Fruit fly (Drosophila melanogaster) whole organism, prepupa: ENCODE data around the gene Sodh2.
A peak's percentile ranks its signal among the peaks of the same experiment; 100 is the strongest.

Source experiments
- CG10631 ChIP-seq: fragments of 200-800 bp; sonication (Bioruptor generic); optimal IDR thresholded peaks from 2 replicates; lab custom pipeline; 2016; ENCODE audit warnings: missing biosample characterization, missing genetic modification characterization
- CG10669 ChIP-seq: fragments of 200-800 bp; sonication (Bioruptor generic); optimal IDR thresholded peaks from 3 replicates; lab custom pipeline; 2018; ENCODE audit warnings: missing biosample characterization, mild to moderate bottlenecking, missing genetic modification characterization, moderate library complexity
- CG11294 ChIP-seq: fragments of 200-800 bp; sonication (Bioruptor generic); IDR thresholded peaks from 2 replicates; pipeline ENCODE4 v1.3.6; 2022; ENCODE audit warnings: missing biosample characterization, missing genetic modification characterization
- CG11762 ChIP-seq: fragments of 200-800 bp; sonication (Bioruptor generic); optimal IDR thresholded peaks from 3 replicates; lab custom pipeline; 2016; ENCODE audit warnings: missing biosample characterization, missing genetic modification characterization; ENCODE audit not compliant: insufficient read depth
- CG11902 ChIP-seq: fragments of 200-800 bp; sonication (Bioruptor generic); optimal IDR thresholded peaks from 3 replicates; lab custom pipeline; 2016; ENCODE audit warnings: missing biosample characterization, missing genetic modification characterization
- CG15336 ChIP-seq: fragments of 200-800 bp; sonication (Bioruptor generic); IDR thresholded peaks from 2 replicates; pipeline ENCODE4 v1.3.6; 2022; ENCODE audit warnings: missing biosample characterization, missing genetic modification characterization
- CG1621 ChIP-seq: fragments of 200-800 bp; sonication (Bioruptor generic); optimal IDR thresholded peaks from 3 replicates; lab custom pipeline; 2018; ENCODE audit warnings: missing biosample characterization, mild to moderate bottlenecking, missing genetic modification characterization
- CG16779 ChIP-seq: fragments of 200-800 bp; sonication (Bioruptor generic); optimal IDR thresholded peaks from 3 replicates; lab custom pipeline; 2017; ENCODE audit warnings: missing biosample characterization, mild to moderate bottlenecking, missing genetic modification characterization
- CG3032 ChIP-seq: fragments of 200-800 bp; optimal IDR thresholded peaks from 2 replicates; lab custom pipeline; 2019; ENCODE audit warnings: missing biosample characterization, mild to moderate bottlenecking, missing genetic modification characterization, moderate library complexity
- CG32006 ChIP-seq: fragments of 200-800 bp; sonication (Bioruptor generic); optimal IDR thresholded peaks from 3 replicates; lab custom pipeline; 2017; ENCODE audit warnings: missing biosample characterization, mild to moderate bottlenecking, missing genetic modification characterization
- CG34406 ChIP-seq: fragments of 200-800 bp; sonication (Bioruptor generic); optimal IDR thresholded peaks from 3 replicates; lab custom pipeline; 2016; ENCODE audit warnings: missing biosample characterization, missing genetic modification characterization
- CG3919 ChIP-seq: fragments of 200-800 bp; sonication (Bioruptor generic); optimal IDR thresholded peaks from 3 replicates; lab custom pipeline; 2016; ENCODE audit warnings: missing biosample characterization, missing genetic modification characterization
- CG4318 ChIP-seq: fragments of 200-800 bp; sonication (Bioruptor generic); optimal IDR thresholded peaks from 3 replicates; lab custom pipeline; 2017; ENCODE audit warnings: missing biosample characterization, mild to moderate bottlenecking, missing genetic modification characterization
- CG6163 ChIP-seq: fragments of 200-800 bp; sonication (Bioruptor generic); IDR thresholded peaks from 3 replicates; pipeline ENCODE4 v1.3.6; 2022; ENCODE audit warnings: missing biosample characterization, missing genetic modification characterization
- CG6792 ChIP-seq: fragments of 200-800 bp; sonication (Bioruptor generic); optimal IDR thresholded peaks from 3 replicates; lab custom pipeline; 2016; ENCODE audit warnings: missing biosample characterization, missing genetic modification characterization
- CG6808 ChIP-seq: fragments of 200-800 bp; sonication (Bioruptor generic); optimal IDR thresholded peaks from 3 replicates; lab custom pipeline; 2017; ENCODE audit warnings: missing biosample characterization, missing genetic modification characterization, mild to moderate bottlenecking, moderate library complexity, missing genetic modification reagents
- CG6854 ChIP-seq: fragments of 200-800 bp; sonication (Bioruptor generic); optimal IDR thresholded peaks from 2 replicates; lab custom pipeline; 2017; ENCODE audit warnings: missing biosample characterization, mild to moderate bottlenecking, missing genetic modification characterization
- CG7368 ChIP-seq: fragments of 200-800 bp; sonication (Bioruptor generic); optimal IDR thresholded peaks from 3 replicates; lab custom pipeline; 2016; ENCODE audit warnings: missing biosample characterization, missing genetic modification characterization
- CG8119 ChIP-seq: fragments of 200-800 bp; sonication (Bioruptor generic); IDR thresholded peaks from 3 replicates; pipeline ENCODE4 v1.3.6; 2022; ENCODE audit warnings: missing biosample characterization, missing genetic modification characterization
- CG8319 ChIP-seq: fragments of 200-800 bp; sonication (Bioruptor generic); optimal IDR thresholded peaks from 3 replicates; lab custom pipeline; 2016; ENCODE audit warnings: missing biosample characterization, missing genetic modification characterization
- CG9139 ChIP-seq: fragments of 200-800 bp; sonication (Bioruptor generic); optimal IDR thresholded peaks from 3 replicates; lab custom pipeline; 2017; ENCODE audit warnings: missing biosample characterization, mild to moderate bottlenecking, missing genetic modification characterization
- Eip75B ChIP-seq: fragments of 200-800 bp; sonication (Bioruptor generic); optimal IDR thresholded peaks from 3 replicates; lab custom pipeline; 2016; ENCODE audit warnings: missing biosample characterization, missing genetic modification characterization
- Eip78C ChIP-seq: fragments of 200-800 bp; sonication (Bioruptor generic); peaks from one replicate; lab custom pipeline; 2016; ENCODE audit warnings: missing biosample characterization, missing genetic modification characterization
- Ets96B ChIP-seq: fragments of 200-800 bp; optimal IDR thresholded peaks from 2 replicates; lab custom pipeline; 2019; ENCODE audit warnings: missing biosample characterization, mild to moderate bottlenecking, missing genetic modification characterization, moderate library complexity
- Hr4 ChIP-seq: fragments of 200-800 bp; sonication (Bioruptor generic); optimal IDR thresholded peaks from 3 replicates; lab custom pipeline; 2016; ENCODE audit warnings: missing biosample characterization, missing genetic modification characterization
- Lpt ChIP-seq: fragments of 200-800 bp; sonication (Bioruptor generic); optimal IDR thresholded peaks from 3 replicates; lab custom pipeline; 2016; ENCODE audit warnings: missing biosample characterization, missing genetic modification characterization
- Met ChIP-seq: fragments of 200-800 bp; sonication (Bioruptor generic); optimal IDR thresholded peaks from 3 replicates; lab custom pipeline; 2016; ENCODE audit warnings: missing biosample characterization, missing genetic modification characterization
- Smox ChIP-seq: fragments of 200-800 bp; sonication (Bioruptor generic); optimal IDR thresholded peaks from 3 replicates; lab custom pipeline; 2016; ENCODE audit warnings: missing biosample characterization, missing genetic modification characterization
- Sox14 ChIP-seq: fragments of 200-800 bp; sonication (Bioruptor generic); optimal IDR thresholded peaks from 3 replicates; lab custom pipeline; 2016; ENCODE audit warnings: missing biosample characterization, missing genetic modification characterization
- Sox15 ChIP-seq: fragments of 200-800 bp; sonication (Bioruptor generic); optimal IDR thresholded peaks from 3 replicates; lab custom pipeline; 2016; ENCODE audit warnings: missing biosample characterization, missing genetic modification characterization
- achi ChIP-seq: fragments of 200-800 bp; sonication (Bioruptor generic); optimal IDR thresholded peaks from 3 replicates; lab custom pipeline; 2016; ENCODE audit warnings: missing biosample characterization, missing genetic modification characterization
- acj6 ChIP-seq: fragments of 200-800 bp; sonication (Bioruptor generic); optimal IDR thresholded peaks from 3 replicates; lab custom pipeline; 2016; ENCODE audit warnings: missing biosample characterization, missing genetic modification characterization
- cyc ChIP-seq: fragments of 200-800 bp; sonication (Bioruptor generic); optimal IDR thresholded peaks from 3 replicates; lab custom pipeline; 2016; ENCODE audit warnings: missing biosample characterization, missing genetic modification characterization
- dac ChIP-seq: fragments of 200-800 bp; sonication (Bioruptor generic); optimal IDR thresholded peaks from 2 replicates; lab custom pipeline; 2017; ENCODE audit warnings: missing biosample characterization, mild to moderate bottlenecking, missing genetic modification characterization
- dsx ChIP-seq: fragments of 200-800 bp; optimal IDR thresholded peaks from 3 replicates; lab custom pipeline; 2019; ENCODE audit warnings: missing biosample characterization, mild to moderate bottlenecking, missing genetic modification characterization, moderate library complexity; ENCODE audit not compliant: poor library complexity, severe bottlenecking
- eg ChIP-seq: fragments of 200-800 bp; sonication (Bioruptor generic); IDR thresholded peaks from 3 replicates; pipeline ENCODE4 v1.3.6; 2022; ENCODE audit warnings: missing biosample characterization, missing genetic modification characterization
- fd59A ChIP-seq: fragments of 200-800 bp; sonication (Bioruptor generic); optimal IDR thresholded peaks from 2 replicates; lab custom pipeline; 2017; ENCODE audit warnings: missing biosample characterization, mild to moderate bottlenecking, missing genetic modification characterization, missing genetic modification reagents
- fd85E ChIP-seq: fragments of 200-800 bp; sonication (Bioruptor generic); optimal IDR thresholded peaks from 3 replicates; lab custom pipeline; 2016; ENCODE audit warnings: missing biosample characterization, missing genetic modification characterization
- fkh ChIP-seq: fragments of 200-800 bp; sonication (Bioruptor generic); optimal IDR thresholded peaks from 3 replicates; lab custom pipeline; 2017; ENCODE audit warnings: missing biosample characterization, mild to moderate bottlenecking, missing genetic modification characterization, moderate library complexity
- lz ChIP-seq: fragments of 200-800 bp; sonication (Bioruptor generic); optimal IDR thresholded peaks from 3 replicates; lab custom pipeline; 2016; ENCODE audit warnings: missing biosample characterization, missing genetic modification characterization
- net ChIP-seq: fragments of 200-800 bp; sonication (Bioruptor generic); optimal IDR thresholded peaks from 3 replicates; lab custom pipeline; 2016; ENCODE audit warnings: missing biosample characterization, missing genetic modification characterization
- pdm3 ChIP-seq: fragments of 200-800 bp; sonication (Bioruptor generic); optimal IDR thresholded peaks from 3 replicates; lab custom pipeline; 2016; ENCODE audit warnings: missing biosample characterization, missing genetic modification characterization
- spab ChIP-seq: fragments of 200-800 bp; sonication (Bioruptor generic); optimal IDR thresholded peaks from 2 replicates; lab custom pipeline; 2017; ENCODE audit warnings: missing biosample characterization, mild to moderate bottlenecking, missing genetic modification characterization, missing genetic modification reagents
- ss ChIP-seq, 2 experiments: fragments of 200-800 bp; sonication (Bioruptor generic); optimal IDR thresholded peaks; 2 replicates in 1 of 2; 3 replicates in 1 of 2; lab custom pipeline; 2017 to 2018; ENCODE audit warnings: mild to moderate bottlenecking in 2 of 2, missing biosample characterization in 2 of 2, missing genetic modification characterization in 2 of 2, moderate library complexity in 1 of 2
- topi ChIP-seq: fragments of 200-800 bp; sonication (Bioruptor generic); optimal IDR thresholded peaks from 3 replicates; lab custom pipeline; 2016; ENCODE audit warnings: missing biosample characterization, missing genetic modification characterization
- vri ChIP-seq: fragments of 200-800 bp; sonication (Bioruptor generic); optimal IDR thresholded peaks from 3 replicates; lab custom pipeline; 2016; ENCODE audit warnings: missing biosample characterization, mild to moderate bottlenecking, missing genetic modification characterization

Sodh2 gene

DNA sequence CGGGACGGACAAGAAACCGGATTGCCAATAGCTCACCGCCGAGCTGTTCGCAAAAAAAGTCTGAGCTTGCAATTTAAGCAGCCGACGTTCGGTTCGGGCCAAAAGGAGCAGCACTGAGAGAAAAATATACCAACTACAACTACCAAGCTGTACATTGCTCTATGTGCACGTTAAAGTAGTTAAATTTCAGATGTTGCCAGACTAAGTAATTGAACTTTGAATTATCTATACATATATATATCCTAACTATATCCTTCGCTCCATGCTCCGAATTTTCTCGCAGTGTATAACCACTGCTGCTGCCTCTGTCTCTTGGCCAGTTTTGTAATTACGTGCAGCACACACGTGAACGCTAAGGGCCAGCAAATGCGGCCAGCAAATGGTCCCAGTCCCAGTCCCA, 41.3 kb upstream of the Sodh2 start (continued):
- peak; percentile 95 for TF ChIP-seq Hr4 (GFP tag; lab: Kevin White, UChicago)
- peak; percentile 94 for TF ChIP-seq Met (GFP tag; lab: Kevin White, UChicago)
- peak; percentile 96 for TF ChIP-seq achi (GFP tag; lab: Kevin White, UChicago)
- peak; percentile 95 for TF ChIP-seq Ets96B (tag; lab: Kevin White, UChicago)
- TF ChIP-seq cyc (GFP tag; lab: Kevin White, UChicago): peak; percentile 95
- TF ChIP-seq CG1621 (tag; lab: Kevin White, UChicago): peak; percentile 94
- peak; percentile 97 for TF ChIP-seq eg
- TF ChIP-seq pdm3: peak; percentile 93
- peak; percentile 93 for TF ChIP-seq CG4318 (GFP tag; lab: Kevin White, UChicago)
- TF ChIP-seq ss (GFP tag; optimal IDR thresholded peaks at IDR 0.05; lab: Kevin White, UChicago): peak; percentile 95 to 98
- TF ChIP-seq CG7368 (GFP tag; lab: Kevin White, UChicago): peak; percentile 94
- TF ChIP-seq Sox15 (GFP tag; lab: Kevin White, UChicago): peak; percentile 90
- TF ChIP-seq lz (GFP tag; lab: Kevin White, UChicago): peak; percentile 95
- TF ChIP-seq fd59A: peak; percentile 93
- TF ChIP-seq topi: peak; percentile 96
- peak; percentile 95 for TF ChIP-seq spab (GFP tag; lab: Kevin White, UChicago)
- TF ChIP-seq CG8119 (GFP tag; lab: Robert Waterston, UW): peak; percentile 97

DNA sequence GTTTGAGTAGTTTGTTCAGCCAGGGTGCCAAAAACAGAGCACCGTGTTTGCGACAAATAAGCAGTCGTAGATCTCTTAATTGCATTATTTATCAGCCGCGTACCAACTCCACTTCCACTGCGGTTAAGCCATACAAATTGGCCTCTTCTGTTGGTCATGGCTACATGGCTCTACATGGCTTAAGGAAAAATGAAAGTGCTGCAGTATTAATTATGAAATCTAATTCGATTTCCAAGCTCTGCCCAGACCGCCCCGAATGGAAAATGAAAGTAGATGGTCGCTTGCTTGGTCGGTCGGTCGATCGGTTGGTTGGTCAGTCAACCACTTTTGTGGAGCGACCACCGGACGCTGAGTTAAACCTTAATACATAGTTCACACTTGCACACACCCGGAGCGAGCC, 39.3 kb upstream of the Sodh2 start:
- TF ChIP-seq Lpt (GFP tag; lab: Kevin White, UChicago) (no peak), CG11294 (GFP tag; lab: Robert Waterston, UW) (no peak)

DNA sequence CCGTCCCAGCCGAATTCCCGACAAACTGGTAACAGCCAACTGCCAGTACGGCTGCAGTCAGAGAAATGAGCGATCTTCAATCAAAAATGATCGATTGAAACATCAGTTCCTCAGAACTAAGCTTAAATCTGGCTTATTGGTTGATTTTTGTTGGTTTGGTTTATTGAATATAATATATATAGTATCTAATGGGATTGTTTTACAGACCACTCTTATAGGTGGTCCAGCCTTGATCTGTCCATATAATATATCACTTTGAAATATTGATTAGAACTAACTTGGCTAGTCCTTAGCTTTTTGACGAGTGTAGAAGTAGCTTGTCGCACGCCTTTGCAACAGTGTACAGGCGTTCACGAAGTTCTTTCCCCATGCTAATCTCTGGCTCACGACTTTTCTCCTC, 33.8 kb upstream of the Sodh2 start:
- TF ChIP-seq CG8319: no peak
- TF ChIP-seq pdm3: no peak
- no peak for TF ChIP-seq fd85E
- peak; percentile 16 for TF ChIP-seq fd59A
- TF ChIP-seq CG6808 (GFP tag; lab: Kevin White, UChicago): peak; percentile 44
- no peak for TF ChIP-seq CG9139 (GFP tag; lab: Kevin White, UChicago)
- TF ChIP-seq CG15336 (GFP tag; lab: Robert Waterston, UW): 0 out of 2 replicates have a peak, but pooled peaks have one; percentile 12
- TF ChIP-seq CG16779 (tag; lab: Kevin White, UChicago): no peak
- no peak for TF ChIP-seq CG6792 (GFP tag; lab: Kevin White, UChicago)
- TF ChIP-seq CG10669 (GFP tag; lab: Kevin White, UChicago): peak; percentile 30
- TF ChIP-seq Sox14: no peak
- TF ChIP-seq CG11902 (GFP tag; lab: Kevin White, UChicago): no peak
- TF ChIP-seq acj6: peak; percentile 19
- TF ChIP-seq Smox (GFP tag; lab: Kevin White, UChicago): no peak
- no peak for TF ChIP-seq lz (GFP tag; lab: Kevin White, UChicago)
- no peak for TF ChIP-seq CG6854 (GFP tag; lab: Kevin White, UChicago)
- peak; percentile 70 for TF ChIP-seq Eip78C
- TF ChIP-seq ss (GFP tag; optimal IDR thresholded peaks at IDR 0.05; lab: Kevin White, UChicago): peak; percentile 4 to 31
- TF ChIP-seq Sox15 (GFP tag; lab: Kevin White, UChicago): no peak
- TF ChIP-seq Ets96B (tag; lab: Kevin White, UChicago): peak; percentile 31
- TF ChIP-seq CG34406 (GFP tag; lab: Kevin White, UChicago): no peak
- TF ChIP-seq cyc (GFP tag; lab: Kevin White, UChicago): no peak
- TF ChIP-seq CG32006: peak; percentile 48
- TF ChIP-seq achi (GFP tag; lab: Kevin White, UChicago): peak; percentile 20
- peak; percentile 28 for TF ChIP-seq CG10631 (GFP tag; lab: Kevin White, UChicago)
- no peak for TF ChIP-seq CG6163 (GFP tag; lab: Robert Waterston, UW)
- no peak for TF ChIP-seq Eip75B
- no peak for TF ChIP-seq spab (GFP tag; lab: Kevin White, UChicago)
- no peak for TF ChIP-seq fkh
- TF ChIP-seq CG3919 (GFP tag; lab: Kevin White, UChicago): peak; percentile 24
- TF ChIP-seq CG8119 (GFP tag; lab: Robert Waterston, UW): no peak
- peak; percentile 58 for TF ChIP-seq CG3032 (tag; lab: Kevin White, UChicago)
- TF ChIP-seq Hr4 (GFP tag; lab: Kevin White, UChicago): no peak
- TF ChIP-seq vri (GFP tag; lab: Kevin White, UChicago): no peak
- TF ChIP-seq CG11762 (GFP tag; lab: Kevin White, UChicago): no peak
- no peak for TF ChIP-seq dac (GFP tag; lab: Kevin White, UChicago)
- no peak for TF ChIP-seq net
- no peak for TF ChIP-seq topi
- no peak for TF ChIP-seq eg
- peak; percentile 61 for TF ChIP-seq dsx (GFP tag; lab: Kevin White, UChicago)
- TF ChIP-seq Lpt (GFP tag; lab: Kevin White, UChicago): no peak
